Fruit fly (Drosophila melanogaster): Measurements from ENCODE around the gene Gr89a.

Gene Gr89a

dm6 chr3R:16498859-16499258, at the start of gene Gr89a:
Gene Gr89a (minus strand): TSS chr3R:16498959.
- TF ChIP-seq Hr96 (GFP tag; optimal IDR thresholded peaks at IDR 0.05) = no peak
- no peak for TF ChIP-seq toe (GFP tag; optimal IDR thresholded peaks at IDR 0.05)
- no peak for TF ChIP-seq Mnt (GFP tag; optimal IDR thresholded peaks at IDR 0.05)

dm6 chr3R:16545705-16546104, 46.9 kb upstream of the Gr89a start:
- TF ChIP-seq cic (GFP tag; optimal IDR thresholded peaks at IDR 0.05) (no peak), CG7045 (GFP tag; optimal IDR thresholded peaks at IDR 0.05) (no peak)

dm6 chr3R:16542538-16542937, 43.8 kb upstream of the Gr89a start:
- TF ChIP-seq pad (GFP tag; optimal IDR thresholded peaks at IDR 0.05) = no peak
- TF ChIP-seq Mnt (GFP tag; optimal IDR thresholded peaks at IDR 0.05) = no peak
- no peak for TF ChIP-seq CG7045 (GFP tag; optimal IDR thresholded peaks at IDR 0.05)
- no peak for TF ChIP-seq bab1 (GFP tag; optimal IDR thresholded peaks at IDR 0.05)
- no peak for TF ChIP-seq kay (GFP tag; ENCODE audit: borderline replicate concordance)
- TF ChIP-seq cic (GFP tag; optimal IDR thresholded peaks at IDR 0.05) = no peak
- no peak for TF ChIP-seq CG1620 (GFP tag; optimal IDR thresholded peaks at IDR 0.05)
- no peak for TF ChIP-seq cnc (optimal IDR thresholded peaks at IDR 0.05)
- TF ChIP-seq Crg-1 (GFP tag; optimal IDR thresholded peaks at IDR 0.05) = no peak
- TF ChIP-seq CG12768 (GFP tag; optimal IDR thresholded peaks at IDR 0.05) = no peak
- TF ChIP-seq CG14711 (tag; optimal IDR thresholded peaks at IDR 0.05) = no peak
- TF ChIP-seq ovo (GFP tag; optimal IDR thresholded peaks at IDR 0.05) = no peak
- no peak for TF ChIP-seq toe (GFP tag; optimal IDR thresholded peaks at IDR 0.05)
- TF ChIP-seq CG7101 (tag; optimal IDR thresholded peaks at IDR 0.05) = no peak

dm6 chr3R:16541932-16542331, 43.2 kb upstream of the Gr89a start:
- TF ChIP-seq cic (GFP tag; optimal IDR thresholded peaks at IDR 0.05) (no peak), tj (GFP tag; optimal IDR thresholded peaks at IDR 0.05) (no peak), Crg-1 (GFP tag; optimal IDR thresholded peaks at IDR 0.05) (no peak), CG5204 (GFP tag; optimal IDR thresholded peaks at IDR 0.05) (no peak)

- TF ChIP-seq bab1 (GFP tag; optimal IDR thresholded peaks at IDR 0.05) (no peak), kay (GFP tag; ENCODE audit: borderline replicate concordance) (no peak), CG33017 (tag; optimal IDR thresholded peaks at IDR 0.05) (no peak), CG7045 (GFP tag; optimal IDR thresholded peaks at IDR 0.05) (no peak), cnc (optimal IDR thresholded peaks at IDR 0.05) (no peak), pad (GFP tag; optimal IDR thresholded peaks at IDR 0.05) (no peak), Mnt (GFP tag; optimal IDR thresholded peaks at IDR 0.05) (no peak), Hr96 (GFP tag; optimal IDR thresholded peaks at IDR 0.05) (no peak), tj (GFP tag; optimal IDR thresholded peaks at IDR 0.05) (no peak), CG5204 (GFP tag; optimal IDR thresholded peaks at IDR 0.05) (no peak), Clk (GFP tag; optimal IDR thresholded peaks at IDR 0.05) (no peak), toe (GFP tag; optimal IDR thresholded peaks at IDR 0.05) (no peak)
These were observed 42.5 kb upstream of the Gr89a start for dm6 chr3R:16541293-16541692.

- no peak for TF ChIP-seq tj (GFP tag; optimal IDR thresholded peaks at IDR 0.05)
These were observed 40.2 kb upstream of the Gr89a start for dm6 chr3R:16538862-16539437.

dm6 chr3R:16537307-16537706, 38.5 kb upstream of the Gr89a start:
- TF ChIP-seq CG5204 (GFP tag; optimal IDR thresholded peaks at IDR 0.05) (no peak), toe (GFP tag; optimal IDR thresholded peaks at IDR 0.05) (no peak), kay (GFP tag; ENCODE audit: borderline replicate concordance) (no peak), CG11617 (GFP tag; optimal IDR thresholded peaks at IDR 0.05) (no peak)

dm6 chr3R:16533749-16534304, 35.1 kb upstream of the Gr89a start:
- TF ChIP-seq Mnt (GFP tag; optimal IDR thresholded peaks at IDR 0.05) = no peak
- no peak for TF ChIP-seq Hr96 (GFP tag; optimal IDR thresholded peaks at IDR 0.05)
- TF ChIP-seq CG5204 (GFP tag; optimal IDR thresholded peaks at IDR 0.05) = no peak
- no peak for TF ChIP-seq toe (GFP tag; optimal IDR thresholded peaks at IDR 0.05)
- TF ChIP-seq CG12768 (GFP tag; optimal IDR thresholded peaks at IDR 0.05) = no peak
- TF ChIP-seq cnc (optimal IDR thresholded peaks at IDR 0.05) = no peak
- no peak for TF ChIP-seq CG33017 (tag; optimal IDR thresholded peaks at IDR 0.05)
- no peak for TF ChIP-seq cic (GFP tag; optimal IDR thresholded peaks at IDR 0.05)
- TF ChIP-seq Crg-1 (GFP tag; optimal IDR thresholded peaks at IDR 0.05) = no peak
- TF ChIP-seq tj (GFP tag; optimal IDR thresholded peaks at IDR 0.05) = no peak
- no peak for TF ChIP-seq pad (GFP tag; optimal IDR thresholded peaks at IDR 0.05)
- TF ChIP-seq bab1 (GFP tag; optimal IDR thresholded peaks at IDR 0.05) = no peak
- no peak for TF ChIP-seq CG14711 (tag; optimal IDR thresholded peaks at IDR 0.05)
- TF ChIP-seq kay (GFP tag; ENCODE audit: borderline replicate concordance) = no peak
